Worm (Caenorhabditis elegans): Measurements from ENCODE around the gene lip-1.

DNA sequence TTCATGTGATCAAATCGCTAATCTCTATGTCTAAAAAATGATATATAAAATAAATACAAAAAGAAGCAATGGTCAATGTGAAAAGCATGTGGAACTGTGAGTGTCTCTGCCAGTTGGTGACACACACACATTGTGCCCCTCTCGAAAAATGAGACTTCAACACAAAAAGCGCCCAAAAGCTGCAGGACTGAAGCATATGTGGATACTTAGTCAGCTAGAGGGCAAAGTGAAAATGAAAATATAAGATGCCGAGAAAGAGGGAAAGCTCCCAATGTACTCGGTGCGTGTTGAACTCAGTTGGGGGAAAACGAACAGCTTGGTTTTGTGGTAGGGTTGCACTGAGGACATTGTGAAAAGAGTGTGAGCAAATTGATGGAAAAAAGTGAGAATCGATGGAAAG is 38.4 kb downstream of the lip-1 start:
- TF ChIP-seq ama-1 (optimal IDR thresholded peaks at IDR 0.05) (no peak), ama-1 (GFP tag; optimal IDR thresholded peaks at IDR 0.05) (no peak), pha-4 (tag; optimal IDR thresholded peaks at IDR 0.05) (no peak), ccch-3 (GFP tag; optimal IDR thresholded peaks at IDR 0.05) (no peak), mxl-1 (tag; optimal IDR thresholded peaks at IDR 0.05) (no peak), efl-1 (GFP tag; optimal IDR thresholded peaks at IDR 0.05) (no peak), unc-130 (GFP tag; optimal IDR thresholded peaks at IDR 0.05) (no peak), B0336.3 (GFP tag; IDR thresholded peaks at IDR 0.05) (no peak), madf-6 (GFP tag; IDR thresholded peaks at IDR 0.05) (no peak), akir-1 (GFP tag; optimal IDR thresholded peaks at IDR 0.05) (no peak), nfyb-1 (GFP tag; IDR thresholded peaks at IDR 0.05) (no peak), C17E4.6 (GFP tag; IDR thresholded peaks at IDR 0.05) (no peak)

Measured in whole organism, young adult.